Fruit fly (Drosophila melanogaster) whole organism, embryonic: ENCODE results near the gene CG31542.
A peak's percentile ranks its signal among the peaks of the same experiment; 100 is the strongest.

Experiments used
- CG10209 ChIP-seq: fragments of 200-800 bp; sonication (Bioruptor generic); optimal IDR thresholded peaks from 3 replicates; lab custom pipeline; 2017; ENCODE audit warnings: missing biosample characterization, mild to moderate bottlenecking, missing genetic modification characterization, missing genetic modification reagents
- CG12299 ChIP-seq: fragments of 200-800 bp; sonication (Bioruptor generic); optimal IDR thresholded peaks from 2 replicates; lab custom pipeline; 2018; ENCODE audit warnings: missing biosample characterization, mild to moderate bottlenecking, missing genetic modification characterization
- CG12659 ChIP-seq: fragments of 200-800 bp; sonication (Bioruptor generic); optimal IDR thresholded peaks from 3 replicates; lab custom pipeline; 2017; ENCODE audit warnings: mild to moderate bottlenecking, missing biosample characterization, missing genetic modification reagents, missing genetic modification characterization
- CG13424 ChIP-seq: fragments of 200-800 bp; sonication (Bioruptor generic); optimal IDR thresholded peaks from 2 replicates; lab custom pipeline; 2019; ENCODE audit warnings: missing biosample characterization, mild to moderate bottlenecking, missing genetic modification characterization, moderate library complexity
- CG14441 ChIP-seq: fragments of 200-800 bp; sonication (Bioruptor generic); IDR thresholded peaks from 2 replicates; pipeline ENCODE4 v1.3.6; 2022; ENCODE audit warnings: missing biosample characterization, missing genetic modification characterization
- CG15514 ChIP-seq: fragments of 200-800 bp; sonication (Bioruptor generic); optimal IDR thresholded peaks from 3 replicates; lab custom pipeline; 2017; ENCODE audit warnings: missing biosample characterization, missing genetic modification characterization, mild to moderate bottlenecking, moderate library complexity, missing genetic modification reagents
- CG15601 ChIP-seq: fragments of 200-800 bp; sonication (Bioruptor generic); optimal IDR thresholded peaks from 3 replicates; lab custom pipeline; 2019; ENCODE audit warnings: missing biosample characterization, mild to moderate bottlenecking, missing genetic modification characterization, moderate library complexity
- CG1602 ChIP-seq: fragments of 200-800 bp; sonication (Bioruptor generic); optimal IDR thresholded peaks from 3 replicates; lab custom pipeline; 2016; ENCODE audit warnings: missing biosample characterization, missing genetic modification characterization
- CG1603 ChIP-seq: fragments of 200-800 bp; sonication (Bioruptor generic); optimal IDR thresholded peaks from 2 replicates; lab custom pipeline; 2019; ENCODE audit warnings: missing biosample characterization, mild to moderate bottlenecking, missing genetic modification characterization, moderate library complexity
- CG32532 ChIP-seq: fragments of 200-800 bp; sonication (Bioruptor generic); IDR thresholded peaks from 2 replicates; pipeline ENCODE4 v1.3.6; 2022; ENCODE audit warnings: missing biosample characterization, missing genetic modification characterization
- CG4404 ChIP-seq: fragments of 200-800 bp; sonication (Bioruptor generic); IDR thresholded peaks from 2 replicates; pipeline ENCODE4 v1.3.6; 2022; ENCODE audit warnings: missing biosample characterization, missing genetic modification characterization
- CG4707 ChIP-seq: fragments of 200-800 bp; sonication (Bioruptor generic); optimal IDR thresholded peaks from 2 replicates; lab custom pipeline; 2018; ENCODE audit warnings: missing biosample characterization, mild to moderate bottlenecking, missing genetic modification characterization, moderate library complexity
- CG8290 ChIP-seq, 3 experiments: fragments of 200-800 bp; sonication (Bioruptor generic); optimal IDR thresholded peaks; 2 replicates each; lab custom pipeline; 2016 to 2019; ENCODE audit warnings: missing biosample characterization in 3 of 3, missing genetic modification characterization in 3 of 3, mild to moderate bottlenecking in 2 of 3, moderate library complexity in 1 of 3
- CG8944 ChIP-seq: fragments of 200-800 bp; sonication (Bioruptor generic); optimal IDR thresholded peaks from 3 replicates; lab custom pipeline; 2016; ENCODE audit warnings: missing biosample characterization, missing genetic modification characterization
- CoRest ChIP-seq: fragments of 200-800 bp; sonication (Bioruptor generic); optimal IDR thresholded peaks from 3 replicates; lab custom pipeline; 2018; ENCODE audit warnings: missing biosample characterization, mild to moderate bottlenecking, missing genetic modification characterization, moderate library complexity
- Deaf1 ChIP-seq: fragments of 200-800 bp; optimal IDR thresholded peaks from 3 replicates; lab custom pipeline; 2019; ENCODE audit warnings: missing biosample characterization, mild to moderate bottlenecking, missing genetic modification characterization, moderate library complexity
- Dll ChIP-seq: fragments of 200-800 bp; sonication (Bioruptor generic); IDR thresholded peaks from 4 replicates; pipeline ENCODE4 v1.3.6; 2022; ENCODE audit warnings: missing biosample characterization, missing genetic modification characterization; ENCODE audit not compliant: partially characterized antibody
- Doc2 ChIP-seq: fragments of 200-800 bp; sonication (Bioruptor generic); IDR thresholded peaks from 2 replicates; pipeline ENCODE4 v1.3.6; 2022; ENCODE audit warnings: missing biosample characterization, missing genetic modification characterization
- E2f2 ChIP-seq: fragments of 200-800 bp; sonication (Bioruptor generic); IDR thresholded peaks from 2 replicates; pipeline ENCODE4 v1.3.6; 2022; ENCODE audit warnings: missing biosample characterization, missing genetic modification characterization
- Ets65A ChIP-seq: fragments of 200-800 bp; sonication (Bioruptor generic); peaks from one replicate; lab custom pipeline; 2016; ENCODE audit warnings: missing biosample characterization, missing genetic modification characterization
- Hr51 ChIP-seq, 2 experiments: fragments of 200-800 bp; sonication (Bioruptor generic); optimal IDR thresholded peaks; 2 replicates in 1 of 2; 3 replicates in 1 of 2; lab custom pipeline; 2016 to 2018; ENCODE audit warnings: missing biosample characterization in 2 of 2, missing genetic modification characterization in 2 of 2, mild to moderate bottlenecking in 1 of 2, moderate library complexity in 1 of 2
- Lhr ChIP-seq: fragments of 200-800 bp; sonication (Bioruptor generic); optimal IDR thresholded peaks from 3 replicates; lab custom pipeline; 2017; ENCODE audit warnings: mild to moderate bottlenecking, missing biosample characterization, missing genetic modification reagents, missing genetic modification characterization
- Mes4 ChIP-seq: fragments of 200-800 bp; sonication (Bioruptor generic); optimal IDR thresholded peaks from 2 replicates; lab custom pipeline; 2016; ENCODE audit warnings: missing biosample characterization, missing genetic modification characterization
- Opbp ChIP-seq: fragments of 200-800 bp; sonication (Bioruptor generic); IDR thresholded peaks from 3 replicates; pipeline ENCODE4 v1.3.6; 2022; ENCODE audit warnings: missing biosample characterization, missing genetic modification characterization; ENCODE audit not compliant: partially characterized antibody
- Ravus ChIP-seq: fragments of 200-800 bp; sonication (Bioruptor generic); IDR thresholded peaks from 2 replicates; pipeline ENCODE4 v1.3.6; 2022; ENCODE audit warnings: missing biosample characterization, missing genetic modification characterization
- Sry-β ChIP-seq: fragments of 200-800 bp; sonication (Bioruptor generic); optimal IDR thresholded peaks from 2 replicates; lab custom pipeline; 2018; ENCODE audit warnings: missing biosample characterization, mild to moderate bottlenecking, missing genetic modification characterization, moderate library complexity
- ara ChIP-seq: fragments of 200-800 bp; sonication (Bioruptor generic); IDR thresholded peaks from 2 replicates; pipeline ENCODE4 v1.3.6; 2022; ENCODE audit warnings: missing biosample characterization, missing genetic modification characterization
- bab2 ChIP-seq: fragments of 200-800 bp; sonication (Bioruptor generic); optimal IDR thresholded peaks from 2 replicates; lab custom pipeline; 2016; ENCODE audit warnings: missing biosample characterization, missing genetic modification characterization
- bsh ChIP-seq, 2 experiments: fragments of 200-800 bp; sonication (Bioruptor generic); optimal IDR thresholded peaks; 2 replicates each; lab custom pipeline; 2017 to 2018; ENCODE audit warnings: mild to moderate bottlenecking in 2 of 2, missing biosample characterization in 2 of 2, missing genetic modification characterization in 2 of 2, moderate library complexity in 1 of 2
- chn ChIP-seq: fragments of 200-800 bp; sonication (Bioruptor generic); optimal IDR thresholded peaks from 2 replicates; lab custom pipeline; 2016; ENCODE audit warnings: missing biosample characterization, missing genetic modification characterization
- dimm ChIP-seq: fragments of 200-800 bp; sonication (Bioruptor generic); IDR thresholded peaks from 2 replicates; pipeline ENCODE4 v1.3.6; 2022; ENCODE audit warnings: missing biosample characterization, missing genetic modification characterization
- dmrt99B ChIP-seq: fragments of 200-800 bp; sonication (Bioruptor generic); optimal IDR thresholded peaks from 2 replicates; lab custom pipeline; 2018; ENCODE audit warnings: missing biosample characterization, mild to moderate bottlenecking, missing genetic modification characterization, moderate library complexity
- gcm ChIP-seq: fragments of 200-800 bp; sonication (Bioruptor generic); optimal IDR thresholded peaks from 2 replicates; lab custom pipeline; 2019; ENCODE audit warnings: missing biosample characterization, mild to moderate bottlenecking, missing genetic modification characterization, moderate library complexity
- gfzf ChIP-seq: fragments of 200-800 bp; sonication (Bioruptor generic); optimal IDR thresholded peaks from 2 replicates; lab custom pipeline; 2016; ENCODE audit warnings: missing biosample characterization, mild to moderate bottlenecking, missing genetic modification characterization, moderate library complexity
- ind ChIP-seq: fragments of 200-800 bp; sonication (Bioruptor generic); optimal IDR thresholded peaks from 3 replicates; lab custom pipeline; 2016; ENCODE audit warnings: missing biosample characterization, missing genetic modification characterization
- inv ChIP-seq: fragments of 200-800 bp; sonication (Bioruptor generic); IDR thresholded peaks from 2 replicates; pipeline ENCODE4 v1.3.6; 2022; ENCODE audit warnings: missing biosample characterization, missing genetic modification characterization; ENCODE audit not compliant: partially characterized antibody
- otp ChIP-seq: fragments of 200-800 bp; sonication (Bioruptor generic); IDR thresholded peaks from 3 replicates; pipeline ENCODE4, ENCODE4 v1.3.6; 2022; ENCODE audit warnings: missing biosample characterization, missing genetic modification characterization
- prd ChIP-seq, 3 experiments: fragments of >200 bp in 2 of 3; fragments of 200-800 bp in 1 of 3; sonication (Bioruptor generic) in 1 of 3; optimal IDR thresholded peaks in 2 of 3; IDR thresholded peaks in 1 of 3; 2 replicates in 2 of 3; 3 replicates in 1 of 3; pipeline versions ENCODE4 v1.3.6 to Lab custom; 2017 to 2022; ENCODE audit warnings: missing biosample characterization in 1 of 3, missing genetic modification characterization in 1 of 3
- psq ChIP-seq: fragments of 200-800 bp; sonication (Bioruptor generic); optimal IDR thresholded peaks from 2 replicates; lab custom pipeline; 2017; ENCODE audit warnings: missing biosample characterization, missing genetic modification characterization
- pzg ChIP-seq: fragments of 200-800 bp; sonication (Bioruptor generic); optimal IDR thresholded peaks from 3 replicates; lab custom pipeline; 2018; ENCODE audit warnings: missing biosample characterization, mild to moderate bottlenecking, missing genetic modification characterization, moderate library complexity
- ranshi ChIP-seq: fragments of 200-800 bp; sonication (Bioruptor generic); IDR thresholded peaks from 2 replicates; pipeline ENCODE4 v1.3.6; 2022; ENCODE audit warnings: missing biosample characterization, missing genetic modification characterization
- sens-2 ChIP-seq: fragments of 200-800 bp; sonication (Bioruptor generic); IDR thresholded peaks from 2 replicates; pipeline ENCODE4 v1.3.6; 2022; ENCODE audit warnings: missing biosample characterization, missing genetic modification characterization
- sim ChIP-seq: fragments of 200-800 bp; sonication (Bioruptor generic); IDR thresholded peaks from 2 replicates; pipeline ENCODE4 v1.3.6; 2022; ENCODE audit warnings: missing biosample characterization, missing genetic modification characterization
- sna ChIP-seq: fragments of 200-800 bp; sonication (Bioruptor generic); IDR thresholded peaks from 2 replicates; pipeline ENCODE4 v1.3.6; 2022; ENCODE audit warnings: missing biosample characterization, missing genetic modification characterization; ENCODE audit not compliant: partially characterized antibody
- ssp ChIP-seq: fragments of 200-800 bp; sonication (Bioruptor generic); IDR thresholded peaks from 2 replicates; pipeline ENCODE4 v1.3.6; 2022; ENCODE audit warnings: missing biosample characterization, missing genetic modification characterization
- tin ChIP-seq: fragments of 200-800 bp; sonication (Bioruptor generic); optimal IDR thresholded peaks from 3 replicates; lab custom pipeline; 2016; ENCODE audit warnings: missing biosample characterization, missing genetic modification characterization
- twi ChIP-seq: fragments of 200-800 bp; optimal IDR thresholded peaks from 2 replicates; lab custom pipeline; 2019; ENCODE audit warnings: missing biosample characterization, mild to moderate bottlenecking, missing genetic modification characterization, moderate library complexity
- vnd ChIP-seq: fragments of 200-800 bp; sonication (Bioruptor generic); IDR thresholded peaks from 3 replicates; pipeline ENCODE4 v1.3.6; 2022; ENCODE audit warnings: missing biosample characterization, missing genetic modification characterization; ENCODE audit not compliant: partially characterized antibody
- zfh2 ChIP-seq: fragments of 200-800 bp; sonication (Bioruptor generic); optimal IDR thresholded peaks from 2 replicates; lab custom pipeline; 2016; ENCODE audit warnings: missing biosample characterization, missing genetic modification characterization

The CG31542 gene

dm6 chr3R:5357935-5358414 lies 11.4 kb upstream of the CG31542 start, which contains the start of gene Prosbeta7:
Gene Prosbeta7, minus strand, starts transcription at chr3R:5358364.
- no peak for TF ChIP-seq zfh2 (GFP tag; lab: Kevin White, UChicago)
- peak; percentile 59 for TF ChIP-seq CG12659 (GFP tag; lab: Kevin White, UChicago)
- no peak for TF ChIP-seq ara (GFP tag; lab: Robert Waterston, UW)
- TF ChIP-seq chn (GFP tag; lab: Kevin White, UChicago), result no peak
- no peak for TF ChIP-seq sim (GFP tag; lab: Robert Waterston, UW)
- TF ChIP-seq inv (GFP tag; lab: Robert Waterston, UW), result peak; percentile 29; the same call in 1 of the 2 replicates
- no peak for TF ChIP-seq Ets65A (GFP tag; lab: Kevin White, UChicago)
- no peak for TF ChIP-seq CG13424 (tag; lab: Kevin White, UChicago)
- no peak for TF ChIP-seq bsh (GFP tag; optimal IDR thresholded peaks at IDR 0.05; lab: Kevin White, UChicago)
- no peak for TF ChIP-seq ranshi
- peak; percentile 8; the same call in 1 of the 3 replicates for TF ChIP-seq vnd (GFP tag; lab: Robert Waterston, UW)
- TF ChIP-seq CG15601, result peak; percentile 10
- no peak for TF ChIP-seq ssp
- no peak for TF ChIP-seq CoRest
- peak; percentile 77 for TF ChIP-seq Lhr (GFP tag; lab: Kevin White, UChicago)
- peak; percentile 84 for TF ChIP-seq sna (GFP tag; lab: Robert Waterston, UW)
- no peak for TF ChIP-seq Doc2 (GFP tag; lab: Robert Waterston, UW)
- TF ChIP-seq dimm, result no peak
- no peak for TF ChIP-seq bab2 (GFP tag; lab: Kevin White, UChicago)
- no peak for TF ChIP-seq sens-2 (GFP tag; lab: Robert Waterston, UW)
- no peak for TF ChIP-seq otp
- TF ChIP-seq CG10209 (GFP tag; lab: Kevin White, UChicago), result no peak
- no peak for TF ChIP-seq dmrt99B (tag; lab: Kevin White, UChicago)
- peak; percentile 79; the same call in 2 of the 3 replicates for TF ChIP-seq Opbp
- no peak for TF ChIP-seq Mes4
- TF ChIP-seq CG8944 (GFP tag; lab: Kevin White, UChicago), result no peak
- no peak for TF ChIP-seq prd (optimal IDR thresholded peaks at IDR 0.05; lab: Kevin White, UChicago)
- TF ChIP-seq prd (GFP tag; IDR thresholded peaks at IDR 0.05; lab: Robert Waterston, UW), result no peak
- no peak for TF ChIP-seq Deaf1 (tag; lab: Kevin White, UChicago)
- no peak for TF ChIP-seq Sry-β (GFP tag; lab: Kevin White, UChicago)
- peak; percentile 86 for TF ChIP-seq pzg
- TF ChIP-seq ind (GFP tag; lab: Kevin White, UChicago), result no peak
- TF ChIP-seq Dll (GFP tag; lab: Robert Waterston, UW), result peak; percentile 66
- peak; percentile 92 for TF ChIP-seq gfzf (GFP tag; lab: Kevin White, UChicago)
- no peak for TF ChIP-seq CG32532 (GFP tag; lab: Robert Waterston, UW)
- peak; percentile 45 for TF ChIP-seq CG8290 (GFP tag; optimal IDR thresholded peaks at IDR 0.05; lab: Kevin White, UChicago)
- peak in 1 of 2 experiments; percentile 74 for TF ChIP-seq CG8290 (tag; optimal IDR thresholded peaks at IDR 0.05; lab: Kevin White, UChicago)
- TF ChIP-seq psq (GFP tag; lab: Kevin White, UChicago), result no peak
- TF ChIP-seq tin, result no peak
- no peak for TF ChIP-seq CG4404 (GFP tag; lab: Robert Waterston, UW)
- no peak for TF ChIP-seq Ravus (GFP tag; lab: Robert Waterston, UW)
- no peak for TF ChIP-seq CG4707 (GFP tag; lab: Kevin White, UChicago)
- peak; percentile 97 for TF ChIP-seq CG15514 (GFP tag; lab: Kevin White, UChicago)
- peak; percentile 56 for TF ChIP-seq E2f2 (GFP tag; lab: Robert Waterston, UW)
- peak; percentile 45 for TF ChIP-seq twi (tag; lab: Kevin White, UChicago)
- TF ChIP-seq gcm, result no peak
- TF ChIP-seq CG14441 (GFP tag; lab: Robert Waterston, UW), result no peak
- no peak for TF ChIP-seq CG12299 (tag; lab: Kevin White, UChicago)
- no peak for TF ChIP-seq CG1602 (GFP tag; lab: Kevin White, UChicago)
- TF ChIP-seq CG1603, result peak; percentile 68
- TF ChIP-seq Hr51 (GFP tag; optimal IDR thresholded peaks at IDR 0.05; lab: Kevin White, UChicago), result peak; percentile 1 to 86
